Fruit fly (Drosophila melanogaster): Measurements from ENCODE around the gene Osi17.

Gene Osi17

dm6 chr3R:6368100-6368499 is 56.5 kb downstream of the Osi17 start, which contains the start of gene CG42724:
Gene CG42724, minus strand, starts transcription at chr3R:6368288.
- no peak for TF ChIP-seq pan (optimal IDR thresholded peaks at IDR 0.05)
- TF ChIP-seq Dll (optimal IDR thresholded peaks at IDR 0.05): no peak
- TF ChIP-seq psq (optimal IDR thresholded peaks at IDR 0.05): no peak
- no peak for TF ChIP-seq EcR (GFP tag; optimal IDR thresholded peaks at IDR 0.05)
- no peak for TF ChIP-seq CG8478 (optimal IDR thresholded peaks at IDR 0.05)
- no peak for TF ChIP-seq usp (GFP tag; optimal IDR thresholded peaks at IDR 0.05)

dm6 chr3R:6368550-6369238 is 57.1 kb downstream of the Osi17 start, which contains the start of gene CG10286:
Gene CG10286, plus strand, starts transcription at chr3R:6368965.
- TF ChIP-seq usp (GFP tag; optimal IDR thresholded peaks at IDR 0.05) (no peak), Dll (optimal IDR thresholded peaks at IDR 0.05) (no peak)

dm6 chr3R:6373512-6374306 is 62.1 kb downstream of the Osi17 start:
- TF ChIP-seq CG8478 (optimal IDR thresholded peaks at IDR 0.05): no peak
- TF ChIP-seq pan (optimal IDR thresholded peaks at IDR 0.05): no peak
- no peak for TF ChIP-seq usp (GFP tag; optimal IDR thresholded peaks at IDR 0.05)
- TF ChIP-seq Dll (optimal IDR thresholded peaks at IDR 0.05): no peak
- TF ChIP-seq EcR (GFP tag; optimal IDR thresholded peaks at IDR 0.05): no peak

- TF ChIP-seq CG8478 (optimal IDR thresholded peaks at IDR 0.05): no peak
- no peak for TF ChIP-seq usp (GFP tag; optimal IDR thresholded peaks at IDR 0.05)
- TF ChIP-seq EcR (GFP tag; optimal IDR thresholded peaks at IDR 0.05): no peak
- no peak for TF ChIP-seq pan (optimal IDR thresholded peaks at IDR 0.05)
- no peak for TF ChIP-seq Dll (optimal IDR thresholded peaks at IDR 0.05)
- TF ChIP-seq psq (optimal IDR thresholded peaks at IDR 0.05): no peak
These were observed 62.7 kb downstream of the Osi17 start, which contains the start of gene CG42564 for dm6 chr3R:6374307-6374574. Gene CG42564, plus strand, starts transcription at chr3R:6374475.

dm6 chr3R:6375944-6376343 is 64.4 kb downstream of the Osi17 start, which contains the start of gene CRAT:
Gene CRAT, minus strand, starts transcription at chr3R:6376044.
- TF ChIP-seq EcR (GFP tag; optimal IDR thresholded peaks at IDR 0.05): no peak
- no peak for TF ChIP-seq CG8478 (optimal IDR thresholded peaks at IDR 0.05)
- TF ChIP-seq Dll (optimal IDR thresholded peaks at IDR 0.05): no peak
- TF ChIP-seq pan (optimal IDR thresholded peaks at IDR 0.05): no peak
- no peak for TF ChIP-seq psq (optimal IDR thresholded peaks at IDR 0.05)
- TF ChIP-seq usp (GFP tag; optimal IDR thresholded peaks at IDR 0.05): no peak
